Worm (Caenorhabditis elegans) whole organism, L3 larva: ENCODE results near the gene T05A8.2.

Experiments used
- ama-1 ChIP-seq: fragments of 150-350 bp; optimal IDR thresholded peaks from 2 replicates; lab custom pipeline; 2018
- egl-27 ChIP-seq: sonication (generic microtip); optimal IDR thresholded peaks from 4 replicates; lab custom pipeline; 2017; ENCODE audit warnings: missing biosample characterization, missing genetic modification reagents, missing genetic modification characterization
- elt-1 ChIP-seq: fragments of 150-350 bp; optimal IDR thresholded peaks from 2 replicates; lab custom pipeline; 2014; ENCODE audit warnings: missing biosample characterization, missing genetic modification characterization
- lin-15B ChIP-seq: fragments of 150-350 bp; optimal IDR thresholded peaks from 2 replicates; lab custom pipeline; 2014; ENCODE audit warnings: missing biosample characterization, missing genetic modification characterization
- mdl-1 ChIP-seq: fragments of 150-350 bp; optimal IDR thresholded peaks from 2 replicates; lab custom pipeline; 2014; ENCODE audit warnings: missing biosample characterization, missing genetic modification characterization
- nhr-11 ChIP-seq: fragments of 150-350 bp; optimal IDR thresholded peaks from 2 replicates; lab custom pipeline; 2014; ENCODE audit warnings: missing biosample characterization, missing genetic modification characterization
- nhr-237 ChIP-seq: fragments of 150-350 bp; optimal IDR thresholded peaks from 2 replicates; lab custom pipeline; 2014; ENCODE audit warnings: missing biosample characterization, missing genetic modification characterization
- pha-4 ChIP-seq: fragments of 150-350 bp; optimal IDR thresholded peaks from 2 replicates; lab custom pipeline; 2014; ENCODE audit warnings: missing biosample characterization, missing genetic modification reagents, missing genetic modification characterization
- tbx-2 ChIP-seq: sonication (generic microtip); optimal IDR thresholded peaks from 2 replicates; lab custom pipeline; 2016; ENCODE audit warnings: mild to moderate bottlenecking, missing genetic modification characterization, missing compliant biosample characterization
- ztf-11 ChIP-seq: fragments of 150-350 bp; optimal IDR thresholded peaks from 2 replicates; lab custom pipeline; 2014; ENCODE audit warnings: missing biosample characterization, missing genetic modification characterization
- ztf-4 ChIP-seq: fragments of 150-350 bp; optimal IDR thresholded peaks from 2 replicates; lab custom pipeline; 2014; ENCODE audit warnings: missing biosample characterization, missing genetic modification characterization

DNA sequence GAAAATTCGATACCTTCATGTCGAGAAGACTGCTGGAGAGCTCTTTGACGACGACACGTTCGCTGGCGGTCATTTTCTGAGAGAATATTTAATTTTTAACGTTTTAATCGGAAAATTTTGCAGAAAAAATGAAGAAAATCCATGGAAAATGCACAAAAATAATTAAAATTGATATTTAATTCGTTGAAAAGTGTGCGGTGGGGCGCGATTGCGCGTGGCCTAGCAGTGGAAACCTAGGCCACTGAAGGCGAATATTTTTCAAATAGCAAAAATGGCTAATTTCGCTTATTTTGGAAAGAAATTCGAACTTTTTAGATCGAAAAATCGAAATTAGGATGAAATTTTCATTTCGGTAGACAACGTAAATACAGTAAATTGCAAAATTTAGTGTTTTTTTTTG is 41.7 kb upstream of the T05A8.2 start, which contains the start of gene F29A7.6:
- TF ChIP-seq ztf-4 (tag; lab: Kevin White, UChicago) (no peak), tbx-2 (tag; lab: Kevin White, UChicago) (no peak), ama-1 (lab: Kevin White, UChicago) (no peak), pha-4 (tag; lab: Kevin White, UChicago) (no peak), mdl-1 (no peak), nhr-11 (tag; lab: Kevin White, UChicago) (no peak), elt-1 (tag; lab: Kevin White, UChicago) (no peak), ztf-11 (tag; lab: Kevin White, UChicago) (no peak), nhr-237 (tag; lab: Kevin White, UChicago) (no peak), egl-27 (no peak), lin-15B (peak; percentile 79)
